Worm (Caenorhabditis elegans): ENCODE results near the gene agt-2.

DNA sequence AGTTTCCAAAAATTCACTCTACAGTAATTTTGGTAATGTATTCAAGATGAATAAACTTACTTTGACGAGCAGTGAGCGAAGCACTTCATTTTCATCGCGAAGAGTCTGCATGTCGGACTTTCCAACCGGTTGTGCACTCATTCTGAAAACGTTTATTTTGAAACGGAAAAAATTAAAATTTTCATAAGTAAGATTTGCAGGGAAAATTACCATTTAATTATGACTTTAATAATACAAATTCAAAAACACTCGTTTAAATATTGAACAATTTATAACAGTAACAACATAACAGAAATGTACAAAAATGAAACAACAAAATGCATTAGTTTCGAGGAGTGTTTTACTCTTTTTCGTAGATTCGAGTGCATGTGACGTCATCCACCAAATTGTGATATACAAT, 38.8 kb upstream of the agt-2 start, which contains the start of the genes EEED8.13 and EEED8.18:
- no peak for TF ChIP-seq ztf-4 (tag; optimal IDR thresholded peaks at IDR 0.05)
- TF ChIP-seq C34B4.2 (tag; optimal IDR thresholded peaks at IDR 0.05) = no peak
